Worm (Caenorhabditis elegans): Measurements from ENCODE around the gene Y43F8B.1.

The Y43F8B.1 gene

DNA sequence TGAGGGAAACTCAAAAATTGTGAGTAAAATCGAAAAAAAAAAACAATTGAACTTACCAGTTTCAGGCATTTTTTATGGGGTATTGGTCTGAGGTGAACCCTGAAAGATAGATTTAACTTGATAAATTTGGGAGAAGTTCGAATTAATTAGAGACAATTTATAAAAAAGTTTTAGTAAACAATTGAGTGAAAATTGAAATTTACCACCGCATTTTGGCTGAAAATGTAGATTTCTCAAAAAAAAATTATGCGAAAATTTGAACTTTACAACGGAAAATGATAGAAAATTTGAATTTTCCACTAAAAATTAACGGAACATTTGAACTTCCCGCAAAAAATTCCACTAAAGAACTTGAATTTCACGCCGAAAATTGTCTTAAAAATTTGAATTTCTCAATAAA, at the start of gene Y43F8B.1:
Gene Y43F8B.1, minus strand, starts transcription at position 101 of the 400 bp plus-strand sequence.
- no peak for TF ChIP-seq unc-62 (GFP tag; optimal IDR thresholded peaks at IDR 0.05)

ce11 chrV:19590826-19591225, 44.8 kb upstream of the Y43F8B.1 start:
- no peak for TF ChIP-seq unc-62 (GFP tag; optimal IDR thresholded peaks at IDR 0.05)

DNA sequence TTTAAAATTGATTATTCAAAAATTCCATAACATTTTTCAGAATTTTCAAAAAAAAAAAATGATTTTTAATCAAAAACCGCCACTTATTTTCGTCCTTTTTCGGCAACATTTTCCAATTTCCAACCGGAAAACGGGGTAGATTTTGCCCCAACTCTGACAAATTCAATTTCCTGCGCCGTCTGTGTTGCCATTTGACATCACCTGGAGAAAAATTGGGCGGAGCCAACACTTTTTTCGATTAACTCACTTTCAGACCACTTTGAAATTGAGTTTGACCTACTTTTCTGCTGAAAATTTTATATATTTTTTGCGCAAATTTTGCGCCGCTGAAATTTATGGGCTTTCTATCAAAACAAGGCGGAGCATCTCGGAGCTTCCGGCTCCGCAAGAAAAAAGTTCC, 36.3 kb upstream of the Y43F8B.1 start:
- TF ChIP-seq unc-62 (GFP tag; optimal IDR thresholded peaks at IDR 0.05) = no peak

ce11 chrV:19579509-19579908, 33.5 kb upstream of the Y43F8B.1 start:
- TF ChIP-seq unc-62 (GFP tag; optimal IDR thresholded peaks at IDR 0.05) = no peak

DNA sequence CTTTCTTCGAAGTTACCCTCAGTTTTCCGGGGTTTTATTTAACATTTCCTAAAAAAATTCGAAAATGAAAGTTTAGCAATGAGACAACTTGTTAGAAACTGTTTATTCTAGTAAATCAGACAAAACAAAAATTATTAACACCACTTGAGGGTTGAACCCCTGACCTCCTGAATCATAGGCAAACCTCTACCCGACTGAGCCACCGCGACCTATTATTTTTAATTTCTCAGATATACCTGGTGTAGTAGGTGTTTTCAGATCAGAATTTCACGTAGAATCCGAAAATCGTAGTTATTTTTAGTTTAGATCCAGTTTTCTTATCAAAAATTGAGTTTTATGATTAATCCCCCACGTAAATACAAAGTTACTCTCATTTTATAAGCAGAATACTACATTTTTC, 24.1 kb upstream of the Y43F8B.1 start:
- no peak for TF ChIP-seq unc-62 (GFP tag; optimal IDR thresholded peaks at IDR 0.05)

DNA sequence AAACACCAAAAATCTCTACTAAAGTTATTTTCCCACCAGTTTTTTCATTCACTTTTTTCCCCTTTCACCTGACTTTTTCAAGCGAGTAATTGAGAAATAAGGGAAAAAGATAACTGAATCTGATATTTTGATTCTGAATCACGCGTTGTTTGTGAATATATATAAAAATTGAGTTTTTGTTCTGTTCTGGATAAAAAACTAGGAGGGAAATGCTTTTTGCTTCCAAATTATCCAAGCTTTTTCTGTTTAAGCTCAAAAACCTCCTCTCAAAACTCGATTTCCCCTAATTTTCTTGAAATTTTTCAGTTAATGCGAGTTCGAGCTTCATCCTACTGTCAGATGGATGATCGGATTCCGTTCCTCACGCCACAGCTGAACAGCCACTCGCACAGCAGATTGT, 19.1 kb upstream of the Y43F8B.1 start, which contains the start of gene kcnl-1:
Gene kcnl-1, plus strand, starts transcription at position 301 of the 400 bp plus-strand sequence.
- TF ChIP-seq unc-62 (GFP tag; optimal IDR thresholded peaks at IDR 0.05) = no peak

DNA sequence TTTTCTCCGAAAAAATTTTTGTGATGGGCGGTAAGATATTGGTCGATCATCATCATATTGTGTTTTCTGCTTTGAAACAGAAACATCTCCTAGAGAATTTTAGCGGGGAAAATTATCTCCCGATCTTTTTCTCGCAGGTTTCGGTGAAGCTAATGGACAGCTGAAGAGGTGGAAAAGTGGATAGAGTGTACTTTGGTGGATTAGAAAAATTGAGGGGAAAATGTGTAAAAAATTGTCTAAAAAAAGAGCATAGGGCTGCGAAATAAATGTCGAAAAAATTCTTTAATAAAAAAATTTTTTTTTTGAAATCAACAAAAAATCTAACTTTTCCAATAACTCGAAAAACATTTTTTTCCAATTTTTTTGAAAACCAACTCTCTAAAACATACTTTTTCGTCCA, 9.9 kb upstream of the Y43F8B.1 start, which contains the start of gene oac-1:
Gene oac-1, minus strand, starts transcription at position 101 of the 400 bp plus-strand sequence.
- TF ChIP-seq unc-62 (GFP tag; optimal IDR thresholded peaks at IDR 0.05) = no peak

DNA sequence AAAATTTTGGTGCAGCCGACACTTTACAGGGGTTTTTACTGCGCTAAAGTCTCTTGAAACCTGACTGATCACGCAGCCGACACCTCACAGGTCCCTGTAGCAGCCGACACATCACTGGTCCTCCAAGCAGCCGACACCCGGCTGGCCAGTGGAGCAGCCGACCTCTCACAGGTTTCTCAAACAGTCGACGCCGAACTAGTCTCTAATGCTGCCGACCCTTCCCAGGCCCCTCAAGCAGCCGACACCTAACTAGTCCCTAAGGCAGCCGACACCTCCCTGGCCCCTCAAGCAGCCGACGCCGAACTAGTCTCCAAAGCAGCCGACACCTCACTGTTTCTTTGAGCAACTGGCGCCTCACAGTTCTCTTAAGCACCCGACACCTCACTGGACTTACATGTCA, 9.3 kb upstream of the Y43F8B.1 start:
- TF ChIP-seq unc-62 (GFP tag; optimal IDR thresholded peaks at IDR 0.05) = no peak

- TF ChIP-seq unc-62 (GFP tag; optimal IDR thresholded peaks at IDR 0.05) = no peak
Observed at ce11 chrV:19550294-19550693, 4.3 kb upstream of the Y43F8B.1 start.

DNA sequence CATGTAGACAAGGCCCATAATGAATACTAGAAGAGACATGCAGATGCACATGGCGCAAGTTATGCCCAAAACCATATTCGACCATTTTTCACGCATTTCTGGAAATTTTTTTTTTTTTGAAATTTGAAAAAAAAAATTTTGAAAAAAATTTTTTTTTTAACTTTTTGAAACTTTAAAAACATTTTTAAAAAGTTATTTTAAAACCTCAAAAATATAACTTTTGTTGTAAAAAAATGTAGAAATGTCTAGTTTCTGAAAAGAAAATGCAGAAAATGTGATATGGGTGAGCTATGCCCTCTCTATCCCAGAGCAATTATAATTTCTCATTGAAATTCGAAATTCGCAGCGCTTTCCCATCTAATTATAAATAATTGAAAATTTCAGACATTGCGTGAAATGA, 3.7 kb upstream of the Y43F8B.1 start, which contains the start of gene Y43F8B.20:
Gene Y43F8B.20, minus strand, starts transcription at position 101 of the 400 bp plus-strand sequence.
- no peak for TF ChIP-seq unc-62 (GFP tag; optimal IDR thresholded peaks at IDR 0.05)

DNA sequence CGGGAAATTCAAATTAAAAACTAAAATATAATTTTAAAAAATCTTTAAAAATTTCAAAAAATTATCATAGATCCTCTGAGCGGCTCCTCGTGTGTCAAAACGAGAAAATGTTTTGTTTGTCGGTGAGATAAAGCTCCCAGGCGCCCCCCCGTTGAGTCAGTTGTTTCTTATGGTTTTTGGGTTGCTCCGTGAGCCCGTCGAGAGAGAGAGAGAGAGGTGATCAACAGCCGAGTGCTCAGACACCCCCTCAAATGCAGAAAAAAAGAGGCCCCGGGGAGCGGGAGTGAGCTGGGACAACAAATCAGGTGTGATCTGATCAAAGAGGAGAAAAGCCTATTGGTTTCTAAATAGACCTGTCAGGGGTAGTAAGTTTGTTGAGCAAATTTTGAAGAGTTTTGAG, 673 bp upstream of the Y43F8B.1 start:
- TF ChIP-seq unc-62 (GFP tag; optimal IDR thresholded peaks at IDR 0.05) = no peak

DNA sequence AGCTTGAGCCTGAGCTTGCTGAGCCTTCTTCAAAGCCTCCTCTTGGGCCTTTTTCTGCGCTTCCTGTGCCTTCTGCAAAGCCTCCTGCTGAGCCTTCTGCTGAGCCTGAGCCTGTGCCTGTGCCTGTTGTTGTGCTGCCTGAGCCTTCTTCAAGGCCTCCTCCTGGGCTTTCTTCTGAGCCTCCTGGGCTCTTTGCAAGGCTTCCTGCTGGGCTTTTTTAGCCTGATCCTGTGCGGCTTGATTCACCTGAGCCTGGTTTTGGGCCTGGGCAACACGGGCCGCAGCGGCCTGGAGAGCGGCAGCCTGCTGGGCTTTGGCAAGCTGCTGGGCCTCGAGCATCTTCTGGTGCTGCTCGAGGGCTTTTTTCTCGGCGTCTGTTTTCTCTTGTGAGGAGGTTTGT, 974 bp downstream of the Y43F8B.1 start:
- no peak for TF ChIP-seq unc-62 (GFP tag; optimal IDR thresholded peaks at IDR 0.05)

ce11 chrV:19543509-19543908, 2.5 kb downstream of the Y43F8B.1 start:
- TF ChIP-seq unc-62 (GFP tag; optimal IDR thresholded peaks at IDR 0.05) = no peak

DNA sequence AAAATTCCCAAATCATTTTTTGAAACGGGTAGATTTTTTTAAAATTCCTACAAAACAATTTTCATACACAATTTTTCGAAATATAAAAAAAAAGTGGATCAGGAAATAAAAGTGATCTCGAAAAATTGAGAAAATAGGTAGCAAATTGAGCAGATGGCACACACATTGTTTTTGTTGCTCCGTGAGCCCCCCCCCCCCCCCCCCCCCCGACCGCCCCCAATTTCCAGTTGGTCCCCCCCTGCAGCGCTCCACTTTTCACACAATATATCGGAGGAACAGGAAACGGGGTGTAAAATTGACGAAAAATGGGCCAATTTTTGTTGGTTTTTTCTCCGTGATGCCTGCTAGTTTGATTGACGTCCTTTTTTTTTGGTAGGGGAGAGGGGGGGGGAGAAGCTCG, 5.1 kb downstream of the Y43F8B.1 start:
- TF ChIP-seq unc-62 (GFP tag; optimal IDR thresholded peaks at IDR 0.05) = no peak

ce11 chrV:19533480-19533879, 12.5 kb downstream of the Y43F8B.1 start:
- TF ChIP-seq unc-62 (GFP tag; optimal IDR thresholded peaks at IDR 0.05) = no peak

DNA sequence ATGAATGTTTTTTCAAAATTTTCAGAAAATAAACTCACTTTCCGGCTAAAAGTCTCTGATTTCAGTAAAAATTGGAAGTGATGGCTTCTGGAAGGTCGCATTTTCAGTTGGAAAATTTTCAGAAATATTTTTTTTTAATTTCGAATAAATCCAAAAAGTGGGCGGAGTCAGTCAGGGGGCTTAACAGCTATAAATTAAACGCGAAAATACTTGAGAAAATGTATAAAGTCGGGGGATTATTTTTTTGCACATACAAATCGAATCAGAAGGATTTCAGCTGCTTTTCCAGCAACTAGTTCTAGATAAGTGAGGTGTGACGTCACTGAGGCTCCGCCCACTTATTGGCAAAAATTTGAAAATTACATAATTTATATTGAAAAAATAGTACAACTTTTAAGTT, 13.0 kb downstream of the Y43F8B.1 start, which contains the start of gene Y43F8B.2:
Gene Y43F8B.2, minus strand, starts transcription at position 101 of the 400 bp plus-strand sequence.
- TF ChIP-seq unc-62 (GFP tag; optimal IDR thresholded peaks at IDR 0.05) = no peak

DNA sequence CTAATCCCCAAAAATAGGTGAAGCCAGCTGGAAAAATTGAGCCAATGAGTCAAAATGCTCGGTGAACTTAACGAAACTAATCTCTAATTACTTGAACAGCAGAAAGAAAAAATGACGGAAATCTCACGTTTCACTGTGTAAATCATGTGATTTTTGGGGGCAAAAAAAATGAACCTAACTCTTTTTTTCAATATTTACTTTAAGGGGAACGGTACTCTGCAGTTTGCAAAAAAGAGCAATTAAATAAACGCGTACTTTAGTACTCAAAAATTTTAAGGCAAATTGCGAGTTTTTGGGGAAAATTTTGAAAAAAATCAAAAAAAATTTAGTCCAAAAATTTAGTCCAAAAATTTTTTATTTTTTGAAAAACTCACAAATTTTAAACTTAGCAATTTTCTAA, 15.0 kb downstream of the Y43F8B.1 start:
- TF ChIP-seq unc-62 (GFP tag; optimal IDR thresholded peaks at IDR 0.05) = no peak

DNA sequence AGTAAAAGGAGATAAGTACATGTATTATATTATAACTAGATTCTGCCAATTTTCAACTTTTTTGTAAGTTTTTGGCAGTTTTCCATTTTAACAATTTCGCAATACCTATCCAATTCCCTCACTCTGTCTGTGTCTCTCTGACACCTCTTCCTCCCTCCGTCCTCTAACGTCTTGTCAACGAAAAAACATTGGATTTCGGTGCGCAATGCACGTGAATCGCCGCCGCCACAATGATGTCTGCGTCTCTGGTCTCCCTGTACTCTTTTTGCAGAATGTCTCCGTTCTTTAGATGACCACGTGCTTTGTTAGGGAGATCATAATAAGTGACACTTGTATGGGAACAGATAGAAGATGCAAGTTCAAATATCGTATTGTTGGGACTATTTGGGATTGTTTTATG, 16.8 kb downstream of the Y43F8B.1 start:
- TF ChIP-seq unc-62 (GFP tag; optimal IDR thresholded peaks at IDR 0.05) = no peak
